Worm (Caenorhabditis elegans) whole organism, L3 larva: ENCODE measurements around the gene Y27F2A.11.

Experiments used
- ZK546.5 ChIP-seq: sonication (generic microtip); optimal IDR thresholded peaks from 2 replicates; lab custom pipeline; 2017; ENCODE audit warnings: missing biosample characterization, missing genetic modification characterization
- aly-2 ChIP-seq: fragments of 150-350 bp; optimal IDR thresholded peaks from 2 replicates; lab custom pipeline; 2014; ENCODE audit warnings: missing biosample characterization, missing genetic modification characterization
- ceh-16 ChIP-seq: sonication (generic microtip); optimal IDR thresholded peaks from 2 replicates; lab custom pipeline; 2017; ENCODE audit warnings: missing biosample characterization, missing genetic modification characterization
- ceh-28 ChIP-seq: fragments of 150-350 bp; optimal IDR thresholded peaks from 2 replicates; lab custom pipeline; 2014; ENCODE audit warnings: missing biosample characterization, missing genetic modification reagents, missing genetic modification characterization
- ceh-82 ChIP-seq: fragments of 150-350 bp; optimal IDR thresholded peaks from 2 replicates; lab custom pipeline; 2014; ENCODE audit warnings: missing biosample characterization, missing genetic modification characterization
- daf-12 ChIP-seq: fragments of 150-350 bp; optimal IDR thresholded peaks from 2 replicates; lab custom pipeline; 2014; ENCODE audit warnings: missing biosample characterization, missing genetic modification reagents, missing genetic modification characterization
- egl-27 ChIP-seq: sonication (generic microtip); optimal IDR thresholded peaks from 4 replicates; lab custom pipeline; 2017; ENCODE audit warnings: missing biosample characterization, missing genetic modification reagents, missing genetic modification characterization
- egl-5 ChIP-seq: fragments of 150-350 bp; optimal IDR thresholded peaks from 2 replicates; lab custom pipeline; 2017; ENCODE audit warnings: missing biosample characterization, missing genetic modification reagents, missing genetic modification characterization, inconsistent platforms
- elt-2 ChIP-seq: sonication (generic microtip); optimal IDR thresholded peaks from 2 replicates; lab custom pipeline; 2016; ENCODE audit warnings: missing genetic modification reagents, mild to moderate bottlenecking, missing genetic modification characterization, missing compliant biosample characterization
- elt-3 ChIP-seq, 3 experiments: fragments of 150-350 bp in 1 of 3; sonication (generic microtip) in 2 of 3; optimal IDR thresholded peaks; 2 replicates in 2 of 3; 4 replicates in 1 of 3; lab custom pipeline; 2014 to 2017; ENCODE audit warnings: missing biosample characterization in 3 of 3, missing genetic modification characterization in 3 of 3
- eor-1 ChIP-seq, 2 experiments: fragments of 150-350 bp; optimal IDR thresholded peaks; 2 replicates each; lab custom pipeline; 2014 to 2018; ENCODE audit warnings: missing biosample characterization in 2 of 2, missing genetic modification characterization in 2 of 2
- fkh-10 ChIP-seq: sonication (generic microtip); optimal IDR thresholded peaks from 2 replicates; lab custom pipeline; 2017; ENCODE audit warnings: missing biosample characterization, missing genetic modification reagents, missing genetic modification characterization
- fos-1 ChIP-seq: fragments of 150-350 bp; optimal IDR thresholded peaks from 2 replicates; lab custom pipeline; 2014; ENCODE audit warnings: missing biosample characterization, missing genetic modification characterization
- jun-1 ChIP-seq: fragments of 150-350 bp; optimal IDR thresholded peaks from 2 replicates; lab custom pipeline; 2014; ENCODE audit warnings: missing biosample characterization, missing genetic modification reagents, missing genetic modification characterization
- lin-39 ChIP-seq: fragments of 150-350 bp; optimal IDR thresholded peaks from 2 replicates; lab custom pipeline; 2018; ENCODE audit warnings: missing biosample characterization, missing genetic modification reagents, missing genetic modification characterization
- lsy-12 ChIP-seq: sonication (generic microtip); optimal IDR thresholded peaks from 2 replicates; lab custom pipeline; 2016; ENCODE audit warnings: mild to moderate bottlenecking, missing genetic modification characterization, missing compliant biosample characterization
- nfya-1 ChIP-seq: sonication (generic microtip); optimal IDR thresholded peaks from 2 replicates; lab custom pipeline; 2017; ENCODE audit warnings: missing genetic modification characterization, mild to moderate bottlenecking, missing compliant biosample characterization, antibody characterized with exemption, moderate library complexity; ENCODE audit not compliant: insufficient read depth
- nhr-11 ChIP-seq: fragments of 150-350 bp; optimal IDR thresholded peaks from 2 replicates; lab custom pipeline; 2014; ENCODE audit warnings: missing biosample characterization, missing genetic modification characterization
- nhr-23 ChIP-seq: fragments of 150-350 bp; optimal IDR thresholded peaks from 2 replicates; lab custom pipeline; 2014; ENCODE audit warnings: missing biosample characterization, missing genetic modification reagents, missing genetic modification characterization
- nhr-237 ChIP-seq: fragments of 150-350 bp; optimal IDR thresholded peaks from 2 replicates; lab custom pipeline; 2014; ENCODE audit warnings: missing biosample characterization, missing genetic modification characterization
- nhr-25 ChIP-seq: sonication (generic microtip); optimal IDR thresholded peaks from 2 replicates; lab custom pipeline; 2017; ENCODE audit warnings: missing biosample characterization, missing genetic modification characterization
- nhr-28 ChIP-seq: fragments of 150-350 bp; optimal IDR thresholded peaks from 2 replicates; lab custom pipeline; 2014; ENCODE audit warnings: missing biosample characterization, missing genetic modification characterization
- nhr-43 ChIP-seq: sonication (generic microtip); optimal IDR thresholded peaks from 2 replicates; lab custom pipeline; 2016; ENCODE audit warnings: mild to moderate bottlenecking, missing genetic modification characterization, missing compliant biosample characterization; ENCODE audit not compliant: poor library complexity, severe bottlenecking
- nhr-67 ChIP-seq: fragments of 150-350 bp; optimal IDR thresholded peaks from 2 replicates; lab custom pipeline; 2014; ENCODE audit warnings: missing biosample characterization, missing genetic modification characterization
- nhr-77 ChIP-seq: fragments of 150-350 bp; optimal IDR thresholded peaks from 2 replicates; lab custom pipeline; 2014; ENCODE audit warnings: missing biosample characterization, missing genetic modification characterization
- pha-4 ChIP-seq: fragments of 150-350 bp; optimal IDR thresholded peaks from 2 replicates; lab custom pipeline; 2014; ENCODE audit warnings: missing biosample characterization, missing genetic modification reagents, missing genetic modification characterization
- sea-2 ChIP-seq: fragments of 150-350 bp; sonication (generic microtip); optimal IDR thresholded peaks from 4 replicates; lab custom pipeline; 2014; ENCODE audit warnings: missing biosample characterization, missing genetic modification reagents, missing genetic modification characterization
- skn-1 ChIP-seq: fragments of 150-350 bp; optimal IDR thresholded peaks from 2 replicates; lab custom pipeline; 2014; ENCODE audit warnings: missing biosample characterization, missing genetic modification characterization
- snpc-4 ChIP-seq: fragments of 150-350 bp; optimal IDR thresholded peaks from 2 replicates; lab custom pipeline; 2014; ENCODE audit warnings: missing biosample characterization, missing genetic modification characterization
- tbx-2 ChIP-seq: sonication (generic microtip); optimal IDR thresholded peaks from 2 replicates; lab custom pipeline; 2016; ENCODE audit warnings: mild to moderate bottlenecking, missing genetic modification characterization, missing compliant biosample characterization
- unc-39 ChIP-seq: sonication (generic microtip); optimal IDR thresholded peaks from 4 replicates; lab custom pipeline; 2017; ENCODE audit warnings: missing biosample characterization, missing genetic modification characterization
- unc-62 ChIP-seq: fragments of 150-350 bp; sonication (generic microtip); optimal IDR thresholded peaks from 4 replicates; lab custom pipeline; 2014; ENCODE audit warnings: missing biosample characterization, missing genetic modification reagents, missing genetic modification characterization
- ztf-11 ChIP-seq: fragments of 150-350 bp; optimal IDR thresholded peaks from 2 replicates; lab custom pipeline; 2014; ENCODE audit warnings: missing biosample characterization, missing genetic modification characterization

The Y27F2A.11 gene

DNA sequence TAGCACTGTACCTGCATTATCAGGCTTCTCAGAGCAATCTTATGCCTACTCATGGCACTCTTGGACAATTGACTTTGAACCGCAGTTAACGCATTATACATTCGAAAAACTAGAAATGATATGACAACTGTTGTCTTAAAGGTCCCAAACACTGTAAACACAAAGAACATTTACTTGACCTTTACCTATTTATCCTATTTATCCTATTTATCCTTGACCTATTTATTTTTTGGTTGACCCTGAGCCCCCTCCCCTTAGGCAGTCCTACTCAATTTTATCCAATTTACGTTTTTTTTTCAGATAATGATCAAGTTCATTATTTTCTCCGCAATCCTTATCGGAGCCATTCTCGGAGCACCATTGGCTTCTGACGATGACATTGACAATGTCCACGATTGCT lies 37.5 kb upstream of the Y27F2A.11 start, which contains the start of the genes T10D4.14 and T10D4.19:
Gene T10D4.14, minus strand, starts transcription at position 101 of the 400 bp plus-strand sequence.
Gene T10D4.19, plus strand, starts transcription at position 304 of the 400 bp plus-strand sequence.
- TF ChIP-seq nhr-28 (tag; lab: Kevin White, UChicago) (no peak), tbx-2 (no peak)

DNA sequence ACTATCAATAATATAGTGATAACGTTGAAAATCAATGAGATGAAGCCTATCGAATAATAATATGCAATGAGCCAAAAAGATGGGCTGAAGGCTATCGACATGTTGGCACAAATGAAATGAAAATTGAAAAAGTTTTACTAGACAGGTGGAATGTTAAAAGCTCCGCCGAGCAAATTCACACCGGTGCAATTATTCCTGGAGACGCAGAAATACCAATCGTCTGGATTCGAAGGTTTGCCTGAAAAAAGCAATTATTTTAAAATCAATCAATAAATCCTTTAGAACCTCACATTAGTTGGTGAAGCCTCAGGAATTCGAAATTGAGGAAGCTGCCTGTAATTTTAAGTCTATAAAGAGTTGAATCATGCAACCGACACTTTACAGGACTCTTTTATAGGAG lies 34.8 kb upstream of the Y27F2A.11 start, which contains the start of gene sri-32:
Gene sri-32, minus strand, starts transcription at position 101 of the 400 bp plus-strand sequence.
- TF ChIP-seq elt-3 (tag; optimal IDR thresholded peaks at IDR 0.05; lab: Kevin White, UChicago) = no peak
- TF ChIP-seq egl-5 (tag; lab: Kevin White, UChicago) = no peak
- TF ChIP-seq nhr-77 (tag; lab: Kevin White, UChicago) = no peak
- no peak for TF ChIP-seq fos-1
- TF ChIP-seq unc-39 (tag; lab: Kevin White, UChicago) = no peak
- no peak for TF ChIP-seq ceh-16 (tag; lab: Kevin White, UChicago)
- no peak for TF ChIP-seq fkh-10
- no peak for TF ChIP-seq egl-27 (tag; lab: Kevin White, UChicago)

DNA sequence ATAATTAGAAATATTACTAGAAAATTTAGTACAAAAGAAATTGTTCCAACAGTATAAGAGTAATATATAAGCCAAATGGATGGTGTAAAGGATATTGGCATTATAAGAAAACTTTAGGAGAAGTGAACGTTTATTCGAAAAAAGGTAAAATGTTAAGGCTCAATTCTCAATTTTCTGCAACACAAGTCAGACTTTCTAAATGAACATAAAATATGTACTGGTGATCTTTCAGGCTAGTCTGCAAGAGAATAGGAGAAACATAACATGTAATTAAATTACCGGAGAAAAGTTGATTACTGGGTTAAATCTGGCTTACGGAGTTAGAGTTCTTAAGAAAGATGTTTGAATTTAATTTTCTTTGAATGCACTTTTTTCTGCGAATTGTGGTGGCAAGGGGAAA lies 32.4 kb upstream of the Y27F2A.11 start, which contains the start of gene sri-33:
Gene sri-33, minus strand, starts transcription at position 101 of the 400 bp plus-strand sequence.
- no peak for TF ChIP-seq daf-12 (tag; lab: Kevin White, UChicago)

DNA sequence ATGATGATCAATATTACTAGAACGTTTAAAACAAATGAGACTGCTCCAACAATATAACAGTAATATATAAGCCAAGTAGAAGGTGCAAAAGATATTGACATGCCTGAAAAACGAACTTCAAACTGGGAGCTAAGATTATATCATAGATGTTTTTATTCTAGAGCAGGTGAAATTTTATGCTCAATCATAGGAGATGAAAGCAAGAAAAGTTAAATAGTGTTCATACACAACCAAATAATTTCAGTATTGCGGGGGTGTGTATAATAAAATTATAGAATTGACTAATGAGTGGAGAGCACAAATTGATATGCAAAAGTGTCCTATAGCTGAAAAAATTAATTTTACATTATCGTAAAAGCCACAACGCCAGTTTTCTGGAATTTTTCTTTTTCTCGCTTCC lies 30.2 kb upstream of the Y27F2A.11 start, which contains the start of gene sri-34:
Gene sri-34, minus strand, starts transcription at position 101 of the 400 bp plus-strand sequence.
- TF ChIP-seq ceh-82 (no peak), elt-3 (tag; optimal IDR thresholded peaks at IDR 0.05; lab: Kevin White, UChicago) (no peak), nhr-237 (tag; lab: Kevin White, UChicago) (no peak), elt-2 (tag; lab: Kevin White, UChicago) (no peak), daf-12 (tag; lab: Kevin White, UChicago) (no peak), nhr-11 (no peak), pha-4 (tag; lab: Kevin White, UChicago) (no peak), nhr-43 (no peak), jun-1 (tag; lab: Kevin White, UChicago) (no peak), ceh-28 (no peak), aly-2 (tag; lab: Kevin White, UChicago) (no peak), sea-2 (GFP tag; lab: Kevin White, UChicago) (no peak), snpc-4 (tag; lab: Kevin White, UChicago) (no peak)
- TF ChIP-seq, all 47 proteins: peak for 0

DNA sequence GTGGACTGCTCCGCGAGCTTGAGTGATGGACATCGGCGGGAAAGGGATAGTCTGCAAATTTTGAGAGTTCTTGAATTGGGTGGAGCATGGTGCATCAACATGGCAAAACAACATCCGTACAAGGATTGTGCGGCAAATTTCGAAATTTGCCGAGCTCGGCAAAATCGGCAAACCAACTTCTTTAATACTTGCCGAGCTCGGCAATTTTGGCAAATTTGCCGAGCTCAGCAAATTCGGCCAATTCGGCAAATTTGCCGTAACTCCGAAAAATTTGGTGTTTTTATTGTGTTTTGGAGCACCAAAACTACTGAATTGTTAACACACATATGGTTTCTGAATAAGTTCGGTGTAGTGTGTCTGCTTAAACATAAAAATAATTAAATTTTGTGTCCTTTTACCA lies 19.0 kb upstream of the Y27F2A.11 start, which contains the start of gene fbxc-55:
Gene fbxc-55, minus strand, starts transcription at position 101 of the 400 bp plus-strand sequence.
- no peak for TF ChIP-seq unc-62 (GFP tag; lab: Kevin White, UChicago)
- TF ChIP-seq eor-1 (tag; optimal IDR thresholded peaks at IDR 0.05; lab: Kevin White, UChicago) = no peak
- no peak for TF ChIP-seq lin-39 (tag; lab: Kevin White, UChicago)
- no peak for TF ChIP-seq elt-3 (tag; optimal IDR thresholded peaks at IDR 0.05; lab: Kevin White, UChicago)
- TF ChIP-seq lsy-12 = no peak
- no peak for TF ChIP-seq nfya-1 (tag; lab: Kevin White, UChicago)
- no peak for TF ChIP-seq skn-1 (tag; lab: Kevin White, UChicago)
- TF ChIP-seq aly-2 (tag; lab: Kevin White, UChicago) = no peak

DNA sequence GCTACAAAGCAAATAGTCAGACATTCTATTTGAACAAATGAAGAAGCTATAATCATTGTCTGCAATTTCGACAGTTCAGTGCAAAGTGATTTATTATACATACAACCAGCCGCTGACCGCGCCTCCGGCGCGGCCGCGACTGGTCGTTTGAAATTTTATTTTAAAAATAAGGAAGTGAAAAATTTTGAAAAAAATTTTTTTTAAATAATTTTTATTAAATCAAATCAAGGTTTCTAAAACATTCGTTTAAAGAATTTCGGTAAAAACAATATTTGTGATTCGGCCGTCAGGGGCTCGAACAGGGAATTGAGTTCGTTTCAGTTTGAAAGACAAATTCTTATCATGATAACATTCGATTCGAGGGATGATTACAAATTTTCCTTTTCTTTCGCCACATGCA lies 17.0 kb upstream of the Y27F2A.11 start, which contains the start of gene Y27F2A.10:
Gene Y27F2A.10, minus strand, starts transcription at position 101 of the 400 bp plus-strand sequence.
- no peak for TF ChIP-seq ZK546.5 (tag; lab: Kevin White, UChicago)
- TF ChIP-seq ceh-28 = no peak
- no peak for TF ChIP-seq snpc-4 (tag; lab: Kevin White, UChicago)
- no peak for TF ChIP-seq fkh-10
- TF ChIP-seq lsy-12 = no peak
- no peak for TF ChIP-seq aly-2 (tag; lab: Kevin White, UChicago)
- TF ChIP-seq ztf-11 = no peak
- no peak for TF ChIP-seq egl-5 (tag; lab: Kevin White, UChicago)
- TF ChIP-seq nhr-23 (tag; lab: Kevin White, UChicago) = no peak
- TF ChIP-seq elt-3 (tag; optimal IDR thresholded peaks at IDR 0.05; lab: Kevin White, UChicago) = no peak
- no peak for TF ChIP-seq unc-62 (GFP tag; lab: Kevin White, UChicago)
- no peak for TF ChIP-seq nhr-25 (tag; lab: Kevin White, UChicago)
- no peak for TF ChIP-seq lin-39 (tag; lab: Kevin White, UChicago)
- TF ChIP-seq nhr-67 (tag; lab: Kevin White, UChicago) = no peak
- no peak for TF ChIP-seq nhr-237 (tag; lab: Kevin White, UChicago)
